Worm (Caenorhabditis elegans) whole organism, L1 larva: ENCODE data around the gene B0410.1.

ENCODE experiments used
- C04F5.9 ChIP-seq: sonication (generic microtip); optimal IDR thresholded peaks from 2 replicates; lab custom pipeline; 2016; ENCODE audit warnings: missing genetic modification characterization, missing compliant biosample characterization
- C16A3.4 ChIP-seq: fragments of 150-350 bp; optimal IDR thresholded peaks from 2 replicates; lab custom pipeline; 2014; ENCODE audit warnings: missing biosample characterization, missing genetic modification characterization
- Y116A8C.19 ChIP-seq: sonication (generic microtip); optimal IDR thresholded peaks from 2 replicates; lab custom pipeline; 2016; ENCODE audit warnings: missing compliant biosample characterization, missing genetic modification characterization, borderline replicate concordance
- dpl-1 ChIP-seq, 3 experiments: fragments of 150-350 bp in 2 of 3; sonication (generic microtip) in 1 of 3; optimal IDR thresholded peaks; 2 replicates each; lab custom pipeline; 2014 to 2017; ENCODE audit warnings: missing biosample characterization in 3 of 3, missing genetic modification characterization in 3 of 3, missing genetic modification reagents in 3 of 3
- dsc-1 ChIP-seq: sonication (generic microtip); optimal IDR thresholded peaks from 2 replicates; lab custom pipeline; 2016; ENCODE audit warnings: mild to moderate bottlenecking, missing genetic modification characterization, missing compliant biosample characterization
- efl-1 ChIP-seq, 4 experiments: fragments of 150-350 bp; optimal IDR thresholded peaks in 3 of 4; peaks in 1 of 4; 1 replicate in 1 of 4; 2 replicates in 3 of 4; lab custom pipeline; 2014; ENCODE audit warnings: missing biosample characterization in 2 of 4, missing genetic modification characterization in 2 of 4, missing genetic modification reagents in 2 of 4
- efl-3 ChIP-seq: fragments of 200-800 bp; sonication (Bioruptor generic); optimal IDR thresholded peaks from 2 replicates; lab custom pipeline; 2018; ENCODE audit warnings: mild to moderate bottlenecking, missing genetic modification characterization, missing compliant biosample characterization
- egl-13 ChIP-seq: sonication (generic microtip); optimal IDR thresholded peaks from 2 replicates; lab custom pipeline; 2016; ENCODE audit warnings: missing genotype, missing genetic modification reagents, missing genetic modification characterization, missing compliant biosample characterization
- egl-27 ChIP-seq, 2 experiments: fragments of 150-350 bp in 1 of 2; sonication (generic microtip); optimal IDR thresholded peaks; 3 replicates each; lab custom pipeline; 2017 to 2018; ENCODE audit warnings: missing biosample characterization in 2 of 2, missing genetic modification characterization in 2 of 2, missing genetic modification reagents in 2 of 2
- ets-5 ChIP-seq: fragments of 200-800 bp; sonication (Bioruptor generic); IDR thresholded peaks from 2 replicates; pipeline ENCODE4 v1.3.6; 2022; ENCODE audit warnings: missing genetic modification characterization, missing compliant biosample characterization
- fkh-4 ChIP-seq: sonication (generic microtip); optimal IDR thresholded peaks from 2 replicates; lab custom pipeline; 2016; ENCODE audit warnings: missing compliant biosample characterization, missing genetic modification characterization, borderline replicate concordance
- fos-1 ChIP-seq: fragments of 150-350 bp; optimal IDR thresholded peaks from 2 replicates; lab custom pipeline; 2014; ENCODE audit warnings: missing biosample characterization, missing genetic modification characterization
- grh-1 ChIP-seq: fragments of 200-800 bp; sonication (Bioruptor generic); IDR thresholded peaks from 2 replicates; pipeline ENCODE4 v1.3.6; 2022; ENCODE audit warnings: missing genetic modification reagents, missing genetic modification characterization, missing compliant biosample characterization
- hlh-17 ChIP-seq: fragments of 200-800 bp; sonication (Bioruptor generic); optimal IDR thresholded peaks from 2 replicates; lab custom pipeline; 2018; ENCODE audit warnings: missing genetic modification characterization, mild to moderate bottlenecking, missing compliant biosample characterization, moderate library complexity, borderline replicate concordance
- hlh-4 ChIP-seq: sonication (generic microtip); optimal IDR thresholded peaks from 2 replicates; lab custom pipeline; 2016; ENCODE audit warnings: mild to moderate bottlenecking, missing genetic modification characterization, missing compliant biosample characterization
- isw-1 ChIP-seq: fragments of 200-800 bp; sonication (Bioruptor generic); IDR thresholded peaks from 2 replicates; pipeline ENCODE4 v1.3.6; 2022; ENCODE audit warnings: missing genetic modification characterization, missing compliant biosample characterization
- jun-1 ChIP-seq: fragments of 150-350 bp; optimal IDR thresholded peaks from 2 replicates; lab custom pipeline; 2014; ENCODE audit warnings: missing biosample characterization, missing genetic modification reagents, missing genetic modification characterization
- lin-14 ChIP-seq: fragments of 200-800 bp; sonication (Bioruptor generic); optimal IDR thresholded peaks from 2 replicates; lab custom pipeline; 2018; ENCODE audit warnings: mild to moderate bottlenecking, missing genetic modification characterization, moderate library complexity, missing compliant biosample characterization
- lin-15B ChIP-seq: fragments of 150-350 bp; sonication (generic microtip); optimal IDR thresholded peaks from 3 replicates; lab custom pipeline; 2014; ENCODE audit warnings: missing biosample characterization, missing genetic modification characterization
- mab-9 ChIP-seq: fragments of 200-800 bp; sonication (Bioruptor generic); IDR thresholded peaks from 2 replicates; pipeline ENCODE4 v1.3.6; 2022; ENCODE audit warnings: missing genetic modification reagents, missing genetic modification characterization, missing compliant biosample characterization
- mep-1 ChIP-seq: fragments of 150-350 bp; optimal IDR thresholded peaks from 2 replicates; lab custom pipeline; 2014; ENCODE audit warnings: missing biosample characterization, missing genetic modification characterization
- nhr-28 ChIP-seq: fragments of 150-350 bp; optimal IDR thresholded peaks from 2 replicates; lab custom pipeline; 2014; ENCODE audit warnings: missing biosample characterization, missing genetic modification characterization
- nhr-47 ChIP-seq: sonication (generic microtip); optimal IDR thresholded peaks from 2 replicates; lab custom pipeline; 2016; ENCODE audit warnings: mild to moderate bottlenecking, missing genetic modification characterization, moderate library complexity, missing compliant biosample characterization
- nhr-76 ChIP-seq: sonication (generic microtip); optimal IDR thresholded peaks from 2 replicates; lab custom pipeline; 2017; ENCODE audit warnings: missing biosample characterization, missing genetic modification characterization
- nhr-84 ChIP-seq: sonication (generic microtip); optimal IDR thresholded peaks from 2 replicates; lab custom pipeline; 2017; ENCODE audit warnings: missing biosample characterization, missing genetic modification characterization
- nhr-90 ChIP-seq: sonication (generic microtip); optimal IDR thresholded peaks from 2 replicates; lab custom pipeline; 2016; ENCODE audit warnings: mild to moderate bottlenecking, missing genetic modification characterization, missing compliant biosample characterization; ENCODE audit not compliant: poor library complexity
- pag-3 ChIP-seq: sonication (generic microtip); optimal IDR thresholded peaks from 2 replicates; lab custom pipeline; 2017; ENCODE audit warnings: missing genetic modification characterization, mild to moderate bottlenecking, missing compliant biosample characterization, antibody characterized with exemption, borderline replicate concordance; ENCODE audit not compliant: insufficient read depth
- pax-3 ChIP-seq: fragments of 200-800 bp; sonication (Bioruptor generic); optimal IDR thresholded peaks from 2 replicates; lab custom pipeline; 2018; ENCODE audit warnings: mild to moderate bottlenecking, missing genetic modification characterization, moderate library complexity, missing compliant biosample characterization
- skn-1 ChIP-seq: fragments of 150-350 bp; optimal IDR thresholded peaks from 2 replicates; lab custom pipeline; 2014; ENCODE audit warnings: missing biosample characterization, missing genetic modification characterization
- sox-4 ChIP-seq: sonication (generic microtip); optimal IDR thresholded peaks from 2 replicates; lab custom pipeline; 2016; ENCODE audit warnings: missing genetic modification characterization, missing compliant biosample characterization
- unc-130 ChIP-seq: fragments of 150-350 bp; optimal IDR thresholded peaks from 2 replicates; lab custom pipeline; 2017; ENCODE audit warnings: missing biosample characterization, missing genetic modification characterization, inconsistent platforms
- unc-30 ChIP-seq: sonication (generic microtip); optimal IDR thresholded peaks from 2 replicates; lab custom pipeline; 2017; ENCODE audit warnings: missing biosample characterization, missing genetic modification characterization
- unc-98 ChIP-seq: fragments of 200-800 bp; sonication (Bioruptor generic); IDR thresholded peaks from 2 replicates; pipeline ENCODE4 v1.3.6; 2022; ENCODE audit warnings: missing genetic modification characterization, missing compliant biosample characterization
- xbp-1 ChIP-seq: sonication (generic microtip); optimal IDR thresholded peaks from 2 replicates; lab custom pipeline; 2016; ENCODE audit warnings: missing genetic modification characterization, missing compliant biosample characterization
- zag-1 ChIP-seq: fragments of 150-350 bp; optimal IDR thresholded peaks from 2 replicates; lab custom pipeline; 2014; ENCODE audit warnings: missing biosample characterization, missing genetic modification characterization
- ztf-4 ChIP-seq: fragments of 150-350 bp; optimal IDR thresholded peaks from 2 replicates; lab custom pipeline; 2014; ENCODE audit warnings: missing biosample characterization, missing genetic modification characterization

B0410.1 gene

ce11 chrX:2909227-2909626 is 14.9 kb downstream of the B0410.1 start, which contains the start of gene nmy-1:
Gene nmy-1, plus strand, starts transcription at chrX:2909527.
- no peak for TF ChIP-seq ztf-4 (tag; lab: Kevin White, UChicago)
- no peak for TF ChIP-seq lin-15B (tag; lab: Kevin White, UChicago)
- TF ChIP-seq unc-30: no peak
- no peak for TF ChIP-seq lin-14 (GFP tag; lab: Kevin White, UChicago)
- no peak for TF ChIP-seq nhr-76 (tag; lab: Kevin White, UChicago)
- no peak for TF ChIP-seq grh-1 (GFP tag; lab: Robert Waterston, UW)
- TF ChIP-seq fos-1 (tag; lab: Kevin White, UChicago): no peak
- TF ChIP-seq skn-1 (tag; lab: Kevin White, UChicago): no peak
- TF ChIP-seq nhr-90 (tag; lab: Kevin White, UChicago): no peak
- TF ChIP-seq Y116A8C.19 (tag; lab: Kevin White, UChicago): no peak
- no peak for TF ChIP-seq pax-3
- TF ChIP-seq mab-9: no peak
- TF ChIP-seq xbp-1 (tag; lab: Kevin White, UChicago): no peak
- TF ChIP-seq pag-3 (tag; lab: Kevin White, UChicago): no peak
- TF ChIP-seq nhr-47: no peak
- TF ChIP-seq zag-1 (tag; lab: Kevin White, UChicago): no peak
- no peak for TF ChIP-seq fkh-4 (tag; lab: Kevin White, UChicago)

ce11 chrX:2912689-2913088 is 18.3 kb downstream of the B0410.1 start:
- TF ChIP-seq mab-9: no peak
- TF ChIP-seq egl-13 (tag; lab: Kevin White, UChicago): no peak
- no peak for TF ChIP-seq mep-1
- no peak for TF ChIP-seq unc-30
- TF ChIP-seq efl-1 (optimal IDR thresholded peaks at IDR 0.05; lab: Kevin White, UChicago): no peak
- TF ChIP-seq efl-1 (GFP tag; optimal IDR thresholded peaks at IDR 0.05 in 1 of 2; lab: Kevin White, UChicago): peak in 1 of 2 experiments; percentile 58

ce11 chrX:2919488-2919887 is 25.1 kb downstream of the B0410.1 start:
- TF ChIP-seq sox-4 (tag; lab: Kevin White, UChicago): no peak
- no peak for TF ChIP-seq C16A3.4 (tag; lab: Kevin White, UChicago)
- TF ChIP-seq dsc-1 (tag; lab: Kevin White, UChicago): no peak
- no peak for TF ChIP-seq skn-1 (tag; lab: Kevin White, UChicago)
- TF ChIP-seq lin-14 (GFP tag; lab: Kevin White, UChicago): no peak
- TF ChIP-seq efl-3: no peak
- TF ChIP-seq nhr-28 (tag; lab: Kevin White, UChicago): no peak
- no peak for TF ChIP-seq unc-130 (tag; lab: Kevin White, UChicago)
- TF ChIP-seq nhr-84: no peak
- no peak for TF ChIP-seq egl-27 (tag; optimal IDR thresholded peaks at IDR 0.05; lab: Kevin White, UChicago)
- TF ChIP-seq fkh-4 (tag; lab: Kevin White, UChicago): no peak
- no peak for TF ChIP-seq dpl-1 (GFP tag; optimal IDR thresholded peaks at IDR 0.05; lab: Kevin White, UChicago)
- no peak for TF ChIP-seq jun-1 (tag; lab: Kevin White, UChicago)
- no peak for TF ChIP-seq ets-5
- TF ChIP-seq hlh-4: no peak

ce11 chrX:2920456-2920855 is 26.1 kb downstream of the B0410.1 start:
- no peak for TF ChIP-seq fos-1 (tag; lab: Kevin White, UChicago)
- no peak for TF ChIP-seq dpl-1 (GFP tag; optimal IDR thresholded peaks at IDR 0.05; lab: Kevin White, UChicago)
- no peak for TF ChIP-seq pag-3 (tag; lab: Kevin White, UChicago)
- no peak for TF ChIP-seq pax-3
- no peak for TF ChIP-seq C04F5.9 (tag; lab: Kevin White, UChicago)
- TF ChIP-seq Y116A8C.19 (tag; lab: Kevin White, UChicago): no peak
- TF ChIP-seq isw-1 (GFP tag; lab: Robert Waterston, UW): no peak
- no peak for TF ChIP-seq unc-98 (GFP tag; lab: Robert Waterston, UW)
- no peak for TF ChIP-seq xbp-1 (tag; lab: Kevin White, UChicago)
- TF ChIP-seq hlh-17 (GFP tag; lab: Kevin White, UChicago): no peak
